Fruit fly (Drosophila melanogaster) S2 (cell line): ENCODE data around the gene mRpL49.

ENCODE experiments used
- CG8478 ChIP-seq: fragments of >200 bp; optimal IDR thresholded peaks from 2 replicates; lab custom pipeline; 2018
- CTCF ChIP-seq, 2 experiments: fragments of >200 bp; optimal IDR thresholded peaks; 2 replicates each; lab custom pipeline; 2018

dm6 chrX:12900718-12901442 is 6.0 kb upstream of the mRpL49 start, which contains the start of gene Coq8:
- TF ChIP-seq CG8478 (lab: Kevin White, UChicago) (no peak), CTCF (optimal IDR thresholded peaks at IDR 0.05; lab: Kevin White, UChicago) (no peak)
